Worm (Caenorhabditis elegans) whole organism, young adult: Measurements from ENCODE around the gene ubc-1.
"Not testable (repeated sequence)": the region's sequence is repeated elsewhere in the genome, so short reads cannot be mapped to it uniquely, and the experiment has no call there.

Source experiments
- C17E4.6 ChIP-seq: fragments of 200-800 bp; sonication (Bioruptor generic); IDR thresholded peaks from 2 replicates; pipeline ENCODE4 v1.3.6; 2022; ENCODE audit warnings: missing genetic modification reagents, missing genetic modification characterization, missing compliant biosample characterization
- F10E7.11 ChIP-seq: sonication (generic microtip); optimal IDR thresholded peaks from 2 replicates; lab custom pipeline; 2017; ENCODE audit warnings: mild to moderate bottlenecking, missing genetic modification characterization, moderate library complexity, missing compliant biosample characterization
- F37B4.10 ChIP-seq: fragments of 200-800 bp; sonication (Bioruptor generic); IDR thresholded peaks from 2 replicates; pipeline ENCODE4 v1.3.6; 2022; ENCODE audit warnings: missing genetic modification characterization, missing compliant biosample characterization
- F52B5.7 ChIP-seq: sonication (generic microtip); optimal IDR thresholded peaks from 2 replicates; lab custom pipeline; 2016; ENCODE audit warnings: mild to moderate bottlenecking, missing genetic modification characterization, missing compliant biosample characterization
- F55B11.4 ChIP-seq: sonication (generic microtip); optimal IDR thresholded peaks from 2 replicates; lab custom pipeline; 2016; ENCODE audit warnings: missing compliant biosample characterization, missing genetic modification characterization, borderline replicate concordance; ENCODE audit not compliant: insufficient read depth
- Y53F4B.3 ChIP-seq: fragments of 200-800 bp; sonication (Bioruptor generic); IDR thresholded peaks from 2 replicates; pipeline ENCODE4 v1.3.6; 2022; ENCODE audit warnings: missing genetic modification reagents, missing genetic modification characterization, missing compliant biosample characterization
- Y53G8AR.9 ChIP-seq: fragments of 200-800 bp; sonication (Bioruptor generic); conservative IDR thresholded peaks from 2 replicates; pipeline ENCODE4 v1.3.6; 2022; ENCODE audit warnings: missing genetic modification reagents, missing genetic modification characterization, missing compliant biosample characterization
- Y95B8A.8 ChIP-seq: fragments of 200-800 bp; sonication (Bioruptor generic); IDR thresholded peaks from 2 replicates; pipeline ENCODE4 v1.3.6; 2022; ENCODE audit warnings: missing genetic modification reagents, missing genetic modification characterization, missing compliant biosample characterization
- ZK185.1 ChIP-seq: sonication (generic microtip); optimal IDR thresholded peaks from 2 replicates; lab custom pipeline; 2016; ENCODE audit warnings: mild to moderate bottlenecking, missing genetic modification characterization, missing compliant biosample characterization; ENCODE audit not compliant: poor library complexity, severe bottlenecking
- aptf-2 ChIP-seq: fragments of 200-800 bp; sonication (Bioruptor generic); conservative IDR thresholded peaks from 2 replicates; pipeline ENCODE4 v1.3.6; 2022; ENCODE audit warnings: missing genetic modification reagents, missing genetic modification characterization, missing compliant biosample characterization
- ceh-27 ChIP-seq: fragments of 200-800 bp; sonication (Bioruptor generic); optimal IDR thresholded peaks from 2 replicates; lab custom pipeline; 2018; ENCODE audit warnings: mild to moderate bottlenecking, missing genetic modification characterization, moderate library complexity, missing compliant biosample characterization
- ceh-40 ChIP-seq: fragments of 200-800 bp; sonication (Bioruptor generic); IDR thresholded peaks from 2 replicates; pipeline ENCODE4 v1.3.6; 2022; ENCODE audit warnings: missing genetic modification characterization, missing compliant biosample characterization
- dox-1 ChIP-seq: fragments of 200-800 bp; sonication (Bioruptor generic); IDR thresholded peaks from 2 replicates; pipeline ENCODE4 v1.3.6; 2022; ENCODE audit warnings: missing genetic modification reagents, missing genetic modification characterization, missing compliant biosample characterization
- dpff-1 ChIP-seq: sonication (generic microtip); optimal IDR thresholded peaks from 2 replicates; lab custom pipeline; 2017; ENCODE audit warnings: mild to moderate bottlenecking, missing genetic modification characterization, missing compliant biosample characterization
- dpl-1 ChIP-seq: fragments of 150-350 bp; optimal IDR thresholded peaks from 2 replicates; lab custom pipeline; 2014; ENCODE audit warnings: missing biosample characterization, missing genetic modification reagents, missing genetic modification characterization
- efl-1 ChIP-seq: fragments of 150-350 bp; optimal IDR thresholded peaks from 2 replicates; lab custom pipeline; 2014; ENCODE audit warnings: missing biosample characterization, missing genetic modification reagents, missing genetic modification characterization
- ets-4 ChIP-seq: fragments of 200-800 bp; sonication (Bioruptor generic); optimal IDR thresholded peaks from 2 replicates; lab custom pipeline; 2018; ENCODE audit warnings: mild to moderate bottlenecking, missing genetic modification characterization, missing compliant biosample characterization
- hlh-12 ChIP-seq: sonication (generic microtip); optimal IDR thresholded peaks from 2 replicates; lab custom pipeline; 2016; ENCODE audit warnings: missing genetic modification characterization, missing compliant biosample characterization
- hrde-1 ChIP-seq: sonication (generic microtip); optimal IDR thresholded peaks from 2 replicates; lab custom pipeline; 2016; ENCODE audit warnings: missing genetic modification characterization, mild to moderate bottlenecking, missing compliant biosample characterization, moderate library complexity, missing genotype, missing genetic modification reagents, borderline replicate concordance
- hsf-1 ChIP-seq: fragments of 200-800 bp; sonication (Bioruptor generic); IDR thresholded peaks from 2 replicates; pipeline ENCODE4 v1.3.6; 2022; ENCODE audit warnings: missing genetic modification reagents, missing genetic modification characterization, missing compliant biosample characterization
- lin-26 ChIP-seq: fragments of 200-800 bp; sonication (Bioruptor generic); IDR thresholded peaks from 2 replicates; pipeline ENCODE4 v1.3.6; 2022; ENCODE audit warnings: missing genetic modification reagents, missing genetic modification characterization, missing compliant biosample characterization
- lin-35 ChIP-seq, 3 experiments: fragments of 150-350 bp in 2 of 3; sonication (generic microtip) in 1 of 3; optimal IDR thresholded peaks; 2 replicates each; lab custom pipeline; 2014 to 2018; ENCODE audit warnings: missing biosample characterization in 3 of 3, missing genetic modification characterization in 3 of 3, missing genetic modification reagents in 3 of 3
- lin-54 ChIP-seq: fragments of 200-800 bp; sonication (Bioruptor generic); optimal IDR thresholded peaks from 2 replicates; lab custom pipeline; 2018; ENCODE audit warnings: mild to moderate bottlenecking, missing genetic modification characterization, missing compliant biosample characterization
- lir-1 ChIP-seq: fragments of 200-800 bp; sonication (Bioruptor generic); conservative IDR thresholded peaks from 2 replicates; pipeline ENCODE4 v1.3.6; 2022; ENCODE audit warnings: missing genetic modification reagents, missing genetic modification characterization, missing compliant biosample characterization
- lsy-27 ChIP-seq: sonication (generic microtip); optimal IDR thresholded peaks from 2 replicates; lab custom pipeline; 2017; ENCODE audit warnings: missing genetic modification characterization, mild to moderate bottlenecking, missing compliant biosample characterization, antibody characterized with exemption, missing genotype, borderline replicate concordance; ENCODE audit not compliant: insufficient read depth
- madf-3 ChIP-seq: fragments of 200-800 bp; sonication (Bioruptor generic); IDR thresholded peaks from 2 replicates; pipeline ENCODE4 v1.3.6; 2022; ENCODE audit warnings: missing genetic modification reagents, missing genetic modification characterization, missing compliant biosample characterization
- mxl-1 ChIP-seq: sonication (generic microtip); optimal IDR thresholded peaks from 2 replicates; lab custom pipeline; 2016; ENCODE audit warnings: missing genetic modification characterization, missing compliant biosample characterization
- nfya-1 ChIP-seq: sonication (generic microtip); optimal IDR thresholded peaks from 2 replicates; lab custom pipeline; 2017; ENCODE audit warnings: antibody characterized with exemption, missing compliant biosample characterization, missing genetic modification characterization, borderline replicate concordance; ENCODE audit not compliant: insufficient read depth
- nhr-120 ChIP-seq: fragments of 200-800 bp; sonication (Bioruptor generic); IDR thresholded peaks from 2 replicates; pipeline ENCODE4 v1.3.6; 2022; ENCODE audit warnings: missing genetic modification characterization, missing compliant biosample characterization
- nhr-179 ChIP-seq: sonication (generic microtip); optimal IDR thresholded peaks from 2 replicates; lab custom pipeline; 2016; ENCODE audit warnings: mild to moderate bottlenecking, missing genetic modification characterization, missing compliant biosample characterization
- nhr-80 ChIP-seq: sonication (generic microtip); optimal IDR thresholded peaks from 2 replicates; lab custom pipeline; 2016; ENCODE audit warnings: missing genetic modification characterization, missing compliant biosample characterization
- pha-4 ChIP-seq: fragments of 150-350 bp; sonication (generic microtip); optimal IDR thresholded peaks from 2 replicates; lab custom pipeline; 2014; ENCODE audit warnings: missing biosample characterization, missing genetic modification reagents, missing genetic modification characterization
- snpc-3.4 ChIP-seq: sonication (generic microtip); optimal IDR thresholded peaks from 2 replicates; lab custom pipeline; 2017; ENCODE audit warnings: missing genetic modification characterization, mild to moderate bottlenecking, missing compliant biosample characterization, antibody characterized with exemption, moderate library complexity, missing genotype, missing genetic modification reagents
- snpc-4 ChIP-seq, 5 experiments: fragments of 150-350 bp in 1 of 5; sonication (generic microtip) in 4 of 5; optimal IDR thresholded peaks; 2 replicates each; lab custom pipeline; 2014 to 2018; ENCODE audit warnings: missing genetic modification characterization in 5 of 5, missing biosample characterization in 3 of 5, antibody characterized with exemption in 2 of 5, mild to moderate bottlenecking in 2 of 5, missing compliant biosample characterization in 2 of 5, missing genotype in 2 of 5, moderate library complexity in 2 of 5, missing genetic modification reagents in 1 of 5
- somi-1 ChIP-seq: fragments of 200-800 bp; sonication (Bioruptor generic); optimal IDR thresholded peaks from 2 replicates; lab custom pipeline; 2018; ENCODE audit warnings: mild to moderate bottlenecking, missing genetic modification characterization, missing compliant biosample characterization
- sptf-2 ChIP-seq: fragments of 200-800 bp; sonication (Bioruptor generic); optimal IDR thresholded peaks from 2 replicates; lab custom pipeline; 2018; ENCODE audit warnings: mild to moderate bottlenecking, missing genetic modification characterization, missing compliant biosample characterization

ubc-1 gene

DNA sequence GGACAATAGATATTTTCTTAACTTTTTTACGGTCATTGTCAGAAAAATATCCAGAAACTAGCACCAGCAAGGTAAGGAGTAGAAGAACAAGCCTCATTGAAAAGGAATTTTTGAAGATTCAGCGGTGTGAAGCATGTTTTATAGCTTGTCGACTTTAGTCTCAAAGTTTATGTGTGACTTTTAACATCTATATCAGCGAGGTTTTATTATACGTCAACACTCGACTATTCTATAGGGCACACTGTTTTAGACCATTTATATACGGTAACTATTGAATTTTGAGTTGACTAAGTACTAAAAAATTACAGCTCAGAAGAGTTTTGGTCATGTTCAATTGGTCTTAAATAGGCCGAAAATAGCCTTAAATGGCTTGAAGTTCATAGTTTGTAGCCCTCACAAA is 38.5 kb downstream of the ubc-1 start, which contains the start of gene F49F1.11:
Gene F49F1.11, minus strand, starts transcription at position 101 of the 400 bp plus-strand sequence.
- TF ChIP-seq Y95B8A.8 (GFP tag; lab: Robert Waterston, UW) (no peak), efl-1 (GFP tag; lab: Kevin White, UChicago) (no peak), ceh-40 (no peak), hrde-1 (tag; lab: Kevin White, UChicago) (no peak), dox-1 (no peak), Y53F4B.3 (GFP tag; lab: Robert Waterston, UW) (no peak), hlh-12 (no peak), nhr-120 (GFP tag; lab: Robert Waterston, UW) (no peak), dpff-1 (tag; lab: Kevin White, UChicago) (no peak), somi-1 (no peak), F55B11.4 (no peak), nhr-179 (tag; lab: Kevin White, UChicago) (no peak), F52B5.7 (tag; lab: Kevin White, UChicago) (no peak), lir-1 (no peak), ZK185.1 (tag; lab: Kevin White, UChicago) (no peak), snpc-4 (GFP tag; optimal IDR thresholded peaks at IDR 0.05; lab: Kevin White, UChicago) (no peak), snpc-4 (tag; optimal IDR thresholded peaks at IDR 0.05; lab: Kevin White, UChicago) (no peak), nfya-1 (tag; lab: Kevin White, UChicago) (no peak), F37B4.10 (no peak), snpc-3.4 (tag; lab: Kevin White, UChicago) (no peak)

DNA sequence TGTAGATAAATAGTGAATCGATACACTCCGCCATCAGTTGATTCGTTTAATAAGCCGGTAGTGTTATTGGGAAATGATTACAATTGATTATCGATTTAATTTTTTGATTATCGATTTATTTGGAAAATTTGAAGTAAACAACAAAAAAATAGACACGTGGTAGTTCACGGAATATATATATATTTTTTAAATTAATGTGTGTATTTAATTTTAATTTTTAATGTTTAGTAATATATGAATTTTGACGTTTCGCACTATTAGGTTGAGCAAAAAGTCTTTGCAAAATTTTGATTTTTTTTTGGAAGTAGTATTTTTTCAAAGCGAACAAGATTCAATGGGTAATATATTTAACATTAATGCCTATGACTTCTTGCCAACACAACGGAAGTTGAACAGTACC is 40.2 kb downstream of the ubc-1 start, which contains the start of gene F49F1.12:
Gene F49F1.12, minus strand, starts transcription at position 101 of the 400 bp plus-strand sequence.
- TF ChIP-seq aptf-2 (GFP tag; lab: Robert Waterston, UW); Y53F4B.3 (GFP tag; lab: Robert Waterston, UW); lin-35 (GFP tag; optimal IDR thresholded peaks at IDR 0.05; lab: Kevin White, UChicago): not testable (repeated sequence)

- no peak for TF ChIP-seq pha-4 (tag; lab: Kevin White, UChicago)
- no peak for TF ChIP-seq C17E4.6 (GFP tag; lab: Robert Waterston, UW)
- no peak for TF ChIP-seq sptf-2 (GFP tag; lab: Kevin White, UChicago)
- TF ChIP-seq hsf-1: no peak
- TF ChIP-seq lin-26 (GFP tag; lab: Robert Waterston, UW): no peak
- TF ChIP-seq madf-3 (GFP tag; lab: Robert Waterston, UW): no peak
- no peak for TF ChIP-seq mxl-1 (tag; lab: Kevin White, UChicago)
Measured at ce11 chrIV:4144784-4145183, 42.0 kb downstream of the ubc-1 start, which contains the start of gene R07C12.3. Gene R07C12.3, plus strand, starts transcription at chrIV:4145084.

DNA sequence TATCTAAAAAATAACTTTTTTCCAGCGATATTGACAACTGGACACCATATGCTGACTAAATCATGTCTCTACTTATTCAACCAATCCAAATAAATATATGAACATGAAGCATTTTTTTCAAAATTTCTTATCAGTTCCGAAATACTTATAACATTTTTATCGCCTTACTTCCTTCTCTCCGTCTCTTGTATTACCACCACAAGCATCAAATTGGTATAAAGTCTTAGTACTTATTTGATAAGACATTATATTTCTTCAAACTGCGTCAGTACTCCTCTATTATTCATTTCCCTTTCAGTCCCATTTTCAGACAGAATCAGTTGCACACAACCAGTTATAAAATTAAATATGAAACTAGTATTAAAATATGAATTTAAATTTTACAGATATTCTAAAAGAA is 45.1 kb downstream of the ubc-1 start:
- TF ChIP-seq dpl-1 (no peak), nhr-80 (peak; percentile 77)
- TF ChIP-seq, all 124 proteins: peak for 1

ce11 chrIV:4150138-4150537 is 47.3 kb downstream of the ubc-1 start:
- TF ChIP-seq lin-54 (GFP tag; lab: Kevin White, UChicago): no peak
- TF ChIP-seq Y53G8AR.9: no peak
- no peak for TF ChIP-seq ceh-27
- no peak for TF ChIP-seq ets-4 (GFP tag; lab: Kevin White, UChicago)
- no peak for TF ChIP-seq F10E7.11 (tag; lab: Kevin White, UChicago)
- TF ChIP-seq lsy-27: no peak
- TF ChIP-seq, all 124 proteins: peak for 0
